Worm (Caenorhabditis elegans): ENCODE measurements around the gene Y39A1A.22.

Y39A1A.22 gene

ce11 chrIII:10694294-10694693 lies 12.5 kb downstream of the Y39A1A.22 start, which contains the start of the genes Y39A1A.18 and fmo-3:
Y39A1A.18 (minus strand) TSS chrIII:10694485.
fmo-3 (plus strand) TSS chrIII:10694681.
- TF ChIP-seq tag-97 (GFP tag; IDR thresholded peaks at IDR 0.05) (no peak), nhr-28 (tag; optimal IDR thresholded peaks at IDR 0.05) (peak; percentile 38), dpl-1 (GFP tag; optimal IDR thresholded peaks at IDR 0.05) (no peak)

- TF ChIP-seq dmd-8 (GFP tag; IDR thresholded peaks at IDR 0.05) (no peak), F37D6.2 (tag; optimal IDR thresholded peaks at IDR 0.05) (no peak), hmg-1.1 (GFP tag; IDR thresholded peaks at IDR 0.05) (no peak), lin-38 (GFP tag; IDR thresholded peaks at IDR 0.05) (no peak), mdt-29 (GFP tag; IDR thresholded peaks at IDR 0.05) (no peak), ama-1 (optimal IDR thresholded peaks at IDR 0.05) (no peak), ctbp-1 (GFP tag; IDR thresholded peaks at IDR 0.05) (no peak), T26A8.4 (GFP tag; IDR thresholded peaks at IDR 0.05) (no peak), jun-1 (tag; optimal IDR thresholded peaks at IDR 0.05) (no peak), tra-1 (GFP tag; IDR thresholded peaks at IDR 0.05) (no peak), egl-43 (GFP tag; IDR thresholded peaks at IDR 0.05) (no peak), snpc-4 (tag; optimal IDR thresholded peaks at IDR 0.05) (no peak), fos-1 (tag; optimal IDR thresholded peaks at IDR 0.05) (no peak)
Observed at ce11 chrIII:10691019-10691418, 15.8 kb downstream of the Y39A1A.22 start, which contains the start of gene Y39A1A.17. Y39A1A.17 (minus strand) TSS chrIII:10691119.

ce11 chrIII:10689057-10689456 lies 17.8 kb downstream of the Y39A1A.22 start, which contains the start of gene Y39A1A.31:
Y39A1A.31 (minus strand) TSS chrIII:10689157.
- TF ChIP-seq aha-1 (tag) (peak; percentile 64), zip-11 (GFP tag; IDR thresholded peaks at IDR 0.05) (no peak)

- TF ChIP-seq lir-3 (tag; optimal IDR thresholded peaks at IDR 0.05): no peak
- TF ChIP-seq dmd-8 (GFP tag; IDR thresholded peaks at IDR 0.05): no peak
- no peak for TF ChIP-seq spr-3 (GFP tag; optimal IDR thresholded peaks at IDR 0.05)
- no peak for TF ChIP-seq lin-13 (GFP tag; optimal IDR thresholded peaks at IDR 0.05)
Observed at ce11 chrIII:10678971-10679370, 27.9 kb downstream of the Y39A1A.22 start, which contains the start of gene Y39A1A.16. Y39A1A.16 (plus strand) TSS chrIII:10679271.

- TF ChIP-seq unc-62 (GFP tag; optimal IDR thresholded peaks at IDR 0.05 in 1 of 2) (peak in 1 of 2 experiments; percentile 40), unc-62 (tag; optimal IDR thresholded peaks at IDR 0.05) (no peak), hlh-30 (tag; optimal IDR thresholded peaks at IDR 0.05; ENCODE audit: insufficient read depth) (peak; percentile 5), lin-1 (GFP tag; IDR thresholded peaks at IDR 0.05) (no peak), aha-1 (tag) (peak; percentile 24)
Observed at ce11 chrIII:10671894-10672293, 34.9 kb downstream of the Y39A1A.22 start.

ce11 chrIII:10666640-10667039 lies 40.2 kb downstream of the Y39A1A.22 start:
- TF ChIP-seq lin-39 (tag; optimal IDR thresholded peaks at IDR 0.05) (no peak), unc-62 (GFP tag; optimal IDR thresholded peaks at IDR 0.05 in 1 of 2) (peak in 1 of 2 experiments; percentile 26), unc-62 (tag; optimal IDR thresholded peaks at IDR 0.05) (no peak), snpc-1.2 (GFP tag; IDR thresholded peaks at IDR 0.05) (0 out of 2 replicates have a peak, but pooled peaks have one; percentile 28), hmg-1.1 (GFP tag; IDR thresholded peaks at IDR 0.05) (0 out of 2 replicates have a peak, but pooled peaks have one; percentile 8)

- TF ChIP-seq aha-1 (tag): peak; percentile 83
- no peak for TF ChIP-seq set-16 (GFP tag; IDR thresholded peaks at IDR 0.05)
- TF ChIP-seq mxl-3 (GFP tag; optimal IDR thresholded peaks at IDR 0.05): peak; percentile 28
- peak in 1 of 2 experiments; percentile 66 for TF ChIP-seq unc-62 (GFP tag; optimal IDR thresholded peaks at IDR 0.05 in 1 of 2)
- no peak for TF ChIP-seq unc-62 (tag; optimal IDR thresholded peaks at IDR 0.05)
- TF ChIP-seq mdl-1 (tag; optimal IDR thresholded peaks at IDR 0.05): peak in 1 of 2 experiments; percentile 43
- TF ChIP-seq ztf-7 (tag; optimal IDR thresholded peaks at IDR 0.05): no peak
- TF ChIP-seq nhr-28 (tag; optimal IDR thresholded peaks at IDR 0.05): peak; percentile 44
- peak; percentile 26 for TF ChIP-seq hlh-30 (tag; optimal IDR thresholded peaks at IDR 0.05; ENCODE audit: insufficient read depth)
- TF ChIP-seq Y48G9A.11 (GFP tag; IDR thresholded peaks at IDR 0.05): no peak
- TF ChIP-seq zag-1 (tag; optimal IDR thresholded peaks at IDR 0.05): no peak
- TF ChIP-seq nhr-25 (tag; optimal IDR thresholded peaks at IDR 0.05; ENCODE audit: borderline replicate concordance, insufficient read depth): peak; percentile 41
Observed at ce11 chrIII:10661292-10661691, 45.5 kb downstream of the Y39A1A.22 start.

Measured in whole organism, L4 larva.